Worm (Caenorhabditis elegans) whole organism, late embryonic: Measurements from ENCODE around the gene srsx-14.

Experiments
- C08G9.2 ChIP-seq: sonication (generic microtip); optimal IDR thresholded peaks from 2 replicates; lab custom pipeline; 2016; ENCODE audit warnings: mild to moderate bottlenecking, missing genetic modification characterization, moderate library complexity, missing compliant biosample characterization
- dve-1 ChIP-seq: sonication (generic microtip); optimal IDR thresholded peaks from 2 replicates; lab custom pipeline; 2017; ENCODE audit warnings: antibody characterized with exemption, mild to moderate bottlenecking, missing genetic modification characterization, missing compliant biosample characterization
- hlh-15 ChIP-seq: sonication (generic microtip); optimal IDR thresholded peaks from 2 replicates; lab custom pipeline; 2016; ENCODE audit warnings: missing genetic modification characterization, missing compliant biosample characterization
- hlh-30 ChIP-seq: sonication (generic microtip); optimal IDR thresholded peaks from 2 replicates; lab custom pipeline; 2017; ENCODE audit warnings: antibody characterized with exemption, missing genetic modification characterization, missing compliant biosample characterization; ENCODE audit not compliant: insufficient read depth
- nhr-11 ChIP-seq: fragments of 150-350 bp; optimal IDR thresholded peaks from 2 replicates; lab custom pipeline; 2014; ENCODE audit warnings: missing biosample characterization, missing genetic modification characterization
- pag-3 ChIP-seq: sonication (generic microtip); optimal IDR thresholded peaks from 2 replicates; lab custom pipeline; 2016; ENCODE audit warnings: missing compliant biosample characterization, missing genetic modification characterization, borderline replicate concordance
- sox-4 ChIP-seq: sonication (generic microtip); optimal IDR thresholded peaks from 2 replicates; lab custom pipeline; 2017; ENCODE audit warnings: mild to moderate bottlenecking, missing genetic modification characterization, inconsistent platforms, missing compliant biosample characterization

ce11 chrIV:5607343-5607742 is 19.6 kb downstream of the srsx-14 start:
- TF ChIP-seq hlh-15 (no peak), sox-4 (no peak), hlh-30 (tag; lab: Kevin White, UChicago) (peak; percentile 50), nhr-11 (tag; lab: Kevin White, UChicago) (no peak), dve-1 (no peak), C08G9.2 (no peak), pag-3 (tag; lab: Kevin White, UChicago) (no peak)
